Worm (Caenorhabditis elegans) whole organism, L1 larva: ENCODE measurements around the gene slc-17.3.

Experiments used
- C04F5.9 ChIP-seq: sonication (generic microtip); optimal IDR thresholded peaks from 2 replicates; lab custom pipeline; 2016; ENCODE audit warnings: missing genetic modification characterization, missing compliant biosample characterization
- C34B4.2 ChIP-seq: sonication (generic microtip); optimal IDR thresholded peaks from 2 replicates; lab custom pipeline; 2017; ENCODE audit warnings: mild to moderate bottlenecking, missing genetic modification characterization, missing compliant biosample characterization
- F16B12.6 ChIP-seq: fragments of 150-350 bp; optimal IDR thresholded peaks from 2 replicates; lab custom pipeline; 2014; ENCODE audit warnings: missing biosample characterization, missing genetic modification characterization
- Y116A8C.19 ChIP-seq: sonication (generic microtip); optimal IDR thresholded peaks from 2 replicates; lab custom pipeline; 2016; ENCODE audit warnings: missing compliant biosample characterization, missing genetic modification characterization, borderline replicate concordance
- alr-1 ChIP-seq: fragments of 200-800 bp; sonication (Bioruptor generic); optimal IDR thresholded peaks from 2 replicates; lab custom pipeline; 2018; ENCODE audit warnings: borderline replicate concordance, mild to moderate bottlenecking, missing genetic modification characterization, missing compliant biosample characterization
- aly-2 ChIP-seq: fragments of 150-350 bp; optimal IDR thresholded peaks from 2 replicates; lab custom pipeline; 2014; ENCODE audit warnings: missing biosample characterization, missing genetic modification characterization
- ceh-63 ChIP-seq: fragments of 200-800 bp; sonication (Bioruptor generic); optimal IDR thresholded peaks from 2 replicates; lab custom pipeline; 2018; ENCODE audit warnings: mild to moderate bottlenecking, missing genetic modification characterization, missing compliant biosample characterization
- ces-1 ChIP-seq: fragments of 150-350 bp; optimal IDR thresholded peaks from 2 replicates; lab custom pipeline; 2014; ENCODE audit warnings: missing biosample characterization, missing genetic modification reagents, missing genetic modification characterization
- dpl-1 ChIP-seq, 3 experiments: fragments of 150-350 bp in 2 of 3; sonication (generic microtip) in 1 of 3; optimal IDR thresholded peaks; 2 replicates each; lab custom pipeline; 2014 to 2017; ENCODE audit warnings: missing biosample characterization in 3 of 3, missing genetic modification characterization in 3 of 3, missing genetic modification reagents in 3 of 3
- dsc-1 ChIP-seq: sonication (generic microtip); optimal IDR thresholded peaks from 2 replicates; lab custom pipeline; 2016; ENCODE audit warnings: mild to moderate bottlenecking, missing genetic modification characterization, missing compliant biosample characterization
- efl-1 ChIP-seq, 4 experiments: fragments of 150-350 bp; optimal IDR thresholded peaks in 3 of 4; peaks in 1 of 4; 1 replicate in 1 of 4; 2 replicates in 3 of 4; lab custom pipeline; 2014; ENCODE audit warnings: missing biosample characterization in 2 of 4, missing genetic modification characterization in 2 of 4, missing genetic modification reagents in 2 of 4
- egl-27 ChIP-seq, 2 experiments: fragments of 150-350 bp in 1 of 2; sonication (generic microtip); optimal IDR thresholded peaks; 3 replicates each; lab custom pipeline; 2017 to 2018; ENCODE audit warnings: missing biosample characterization in 2 of 2, missing genetic modification characterization in 2 of 2, missing genetic modification reagents in 2 of 2
- elt-2 ChIP-seq: sonication (generic microtip); optimal IDR thresholded peaks from 2 replicates; lab custom pipeline; 2016; ENCODE audit warnings: missing genetic modification characterization, mild to moderate bottlenecking, inconsistent platforms, missing compliant biosample characterization, missing genetic modification reagents
- elt-3 ChIP-seq, 6 experiments: fragments of 150-350 bp in 1 of 6; sonication (generic microtip); optimal IDR thresholded peaks; 2 replicates each; lab custom pipeline; 2017 to 2018; ENCODE audit warnings: missing biosample characterization in 6 of 6, missing genetic modification characterization in 6 of 6, inconsistent platforms in 1 of 6
- ets-5 ChIP-seq: fragments of 200-800 bp; sonication (Bioruptor generic); IDR thresholded peaks from 2 replicates; pipeline ENCODE4 v1.3.6; 2022; ENCODE audit warnings: missing genetic modification characterization, missing compliant biosample characterization
- fkh-4 ChIP-seq: sonication (generic microtip); optimal IDR thresholded peaks from 2 replicates; lab custom pipeline; 2016; ENCODE audit warnings: missing compliant biosample characterization, missing genetic modification characterization, borderline replicate concordance
- fkh-8 ChIP-seq: sonication (generic microtip); optimal IDR thresholded peaks from 2 replicates; lab custom pipeline; 2016; ENCODE audit warnings: mild to moderate bottlenecking, missing genetic modification characterization, missing compliant biosample characterization
- grh-1 ChIP-seq: fragments of 200-800 bp; sonication (Bioruptor generic); IDR thresholded peaks from 2 replicates; pipeline ENCODE4 v1.3.6; 2022; ENCODE audit warnings: missing genetic modification reagents, missing genetic modification characterization, missing compliant biosample characterization
- hpl-2 ChIP-seq: fragments of 150-350 bp; optimal IDR thresholded peaks from 2 replicates; lab custom pipeline; 2014; ENCODE audit warnings: missing biosample characterization, missing genetic modification reagents, missing genetic modification characterization
- irx-1 ChIP-seq: sonication (generic microtip); optimal IDR thresholded peaks from 2 replicates; lab custom pipeline; 2016; ENCODE audit warnings: missing genetic modification characterization, missing compliant biosample characterization
- jun-1 ChIP-seq: fragments of 150-350 bp; optimal IDR thresholded peaks from 2 replicates; lab custom pipeline; 2014; ENCODE audit warnings: missing biosample characterization, missing genetic modification reagents, missing genetic modification characterization
- lin-14 ChIP-seq: fragments of 200-800 bp; sonication (Bioruptor generic); optimal IDR thresholded peaks from 2 replicates; lab custom pipeline; 2018; ENCODE audit warnings: mild to moderate bottlenecking, missing genetic modification characterization, moderate library complexity, missing compliant biosample characterization
- lir-3 ChIP-seq: sonication (generic microtip); optimal IDR thresholded peaks from 2 replicates; lab custom pipeline; 2016; ENCODE audit warnings: mild to moderate bottlenecking, missing genetic modification characterization, moderate library complexity, missing compliant biosample characterization; ENCODE audit not compliant: poor library complexity
- lsy-2 ChIP-seq, 2 experiments: fragments of 150-350 bp; optimal IDR thresholded peaks; 2 replicates each; lab custom pipeline; 2014; ENCODE audit warnings: missing biosample characterization in 2 of 2, missing genetic modification characterization in 2 of 2
- nhr-19 ChIP-seq: fragments of 200-800 bp; sonication (Bioruptor generic); conservative IDR thresholded peaks from 2 replicates; pipeline ENCODE4 v1.3.6; 2022; ENCODE audit warnings: missing genetic modification characterization, missing compliant biosample characterization
- nhr-20 ChIP-seq: sonication (generic microtip); optimal IDR thresholded peaks from 2 replicates; lab custom pipeline; 2016; ENCODE audit warnings: mild to moderate bottlenecking, missing genetic modification characterization, missing compliant biosample characterization
- nhr-237 ChIP-seq: fragments of 150-350 bp; optimal IDR thresholded peaks from 2 replicates; lab custom pipeline; 2014; ENCODE audit warnings: missing biosample characterization, missing genetic modification characterization
- nhr-71 ChIP-seq: sonication (generic microtip); optimal IDR thresholded peaks from 2 replicates; lab custom pipeline; 2016; ENCODE audit warnings: mild to moderate bottlenecking, missing genetic modification characterization, moderate library complexity, missing compliant biosample characterization
- nhr-84 ChIP-seq: sonication (generic microtip); optimal IDR thresholded peaks from 2 replicates; lab custom pipeline; 2017; ENCODE audit warnings: missing biosample characterization, missing genetic modification characterization
- nhr-85 ChIP-seq: sonication (generic microtip); peaks from one replicate; lab custom pipeline; 2016; ENCODE audit warnings: missing genetic modification characterization, inconsistent platforms, missing compliant biosample characterization
- nhr-90 ChIP-seq: sonication (generic microtip); optimal IDR thresholded peaks from 2 replicates; lab custom pipeline; 2016; ENCODE audit warnings: mild to moderate bottlenecking, missing genetic modification characterization, missing compliant biosample characterization; ENCODE audit not compliant: poor library complexity
- pag-3 ChIP-seq: sonication (generic microtip); optimal IDR thresholded peaks from 2 replicates; lab custom pipeline; 2017; ENCODE audit warnings: missing genetic modification characterization, mild to moderate bottlenecking, missing compliant biosample characterization, antibody characterized with exemption, borderline replicate concordance; ENCODE audit not compliant: insufficient read depth
- rnt-1 ChIP-seq: sonication (generic microtip); optimal IDR thresholded peaks from 2 replicates; lab custom pipeline; 2016; ENCODE audit warnings: mild to moderate bottlenecking, missing genetic modification characterization, moderate library complexity, missing compliant biosample characterization
- snpc-4 ChIP-seq: fragments of 150-350 bp; optimal IDR thresholded peaks from 2 replicates; lab custom pipeline; 2014; ENCODE audit warnings: missing biosample characterization, missing genetic modification characterization
- snu-23 ChIP-seq: sonication (generic microtip); optimal IDR thresholded peaks from 2 replicates; lab custom pipeline; 2016; ENCODE audit warnings: missing genetic modification characterization, missing compliant biosample characterization
- sptf-1 ChIP-seq: fragments of 150-350 bp; optimal IDR thresholded peaks from 2 replicates; lab custom pipeline; 2014; ENCODE audit warnings: missing biosample characterization, missing genetic modification characterization
- sup-37 ChIP-seq: fragments of 200-800 bp; sonication (Bioruptor generic); optimal IDR thresholded peaks from 2 replicates; lab custom pipeline; 2018; ENCODE audit warnings: mild to moderate bottlenecking, missing genetic modification characterization, missing compliant biosample characterization
- unc-130 ChIP-seq: fragments of 150-350 bp; optimal IDR thresholded peaks from 2 replicates; lab custom pipeline; 2017; ENCODE audit warnings: missing biosample characterization, missing genetic modification characterization, inconsistent platforms
- unc-86 ChIP-seq: sonication (generic microtip); optimal IDR thresholded peaks from 2 replicates; lab custom pipeline; 2016; ENCODE audit warnings: missing genetic modification characterization, missing compliant biosample characterization
- unc-98 ChIP-seq: fragments of 200-800 bp; sonication (Bioruptor generic); IDR thresholded peaks from 2 replicates; pipeline ENCODE4 v1.3.6; 2022; ENCODE audit warnings: missing genetic modification characterization, missing compliant biosample characterization
- xbp-1 ChIP-seq: sonication (generic microtip); optimal IDR thresholded peaks from 2 replicates; lab custom pipeline; 2016; ENCODE audit warnings: missing genetic modification characterization, missing compliant biosample characterization
- ztf-11 ChIP-seq, 2 experiments: sonication (generic microtip); optimal IDR thresholded peaks; 2 replicates each; lab custom pipeline; 2016 to 2017; ENCODE audit warnings: missing genetic modification characterization in 2 of 2, missing biosample characterization in 1 of 2, missing compliant biosample characterization in 1 of 2
- ztf-4 ChIP-seq: fragments of 150-350 bp; optimal IDR thresholded peaks from 2 replicates; lab custom pipeline; 2014; ENCODE audit warnings: missing biosample characterization, missing genetic modification characterization

Gene slc-17.3

ce11 chrIII:7854494-7855184 is 10.4 kb downstream of the slc-17.3 start, which contains the start of gene rpl-35 (continued):
- TF ChIP-seq dpl-1 (GFP tag; optimal IDR thresholded peaks at IDR 0.05; lab: Kevin White, UChicago) (peak; percentile 100), Y116A8C.19 (tag; lab: Kevin White, UChicago) (peak; percentile 61), grh-1 (GFP tag; lab: Robert Waterston, UW) (peak; percentile 100), rnt-1 (tag; lab: Kevin White, UChicago) (peak; percentile 100), sptf-1 (tag; lab: Kevin White, UChicago) (no peak), fkh-4 (peak; percentile 98), dsc-1 (tag; lab: Kevin White, UChicago) (peak; percentile 100), ces-1 (GFP tag; lab: Kevin White, UChicago) (peak; percentile 91), nhr-90 (tag; lab: Kevin White, UChicago) (peak; percentile 100), F16B12.6 (tag; lab: Kevin White, UChicago) (peak; percentile 89), nhr-85 (tag; lab: Kevin White, UChicago) (peak; percentile 100), snu-23 (GFP tag; lab: Kevin White, UChicago) (peak; percentile 100), ztf-11 (tag; optimal IDR thresholded peaks at IDR 0.05; lab: Kevin White, UChicago) (peak in 1 of 2 experiments; percentile 99), ets-5 (GFP tag; lab: Robert Waterston, UW) (peak; percentile 88; the same call in 1 of the 2 replicates), nhr-20 (tag; lab: Kevin White, UChicago) (peak; percentile 100), lsy-2 (tag; optimal IDR thresholded peaks at IDR 0.05; lab: Kevin White, UChicago) (peak; percentile 98 to 99), elt-2 (tag; lab: Kevin White, UChicago) (peak; percentile 98), unc-130 (tag; lab: Kevin White, UChicago) (peak; percentile 100), alr-1 (tag; lab: Kevin White, UChicago) (no peak), elt-3 (tag; optimal IDR thresholded peaks at IDR 0.05; lab: Kevin White, UChicago) (peak; percentile 98 to 100 (median 98)), snpc-4 (peak; percentile 93), nhr-237 (tag; lab: Kevin White, UChicago) (peak; percentile 99), ztf-4 (tag; lab: Kevin White, UChicago) (peak; percentile 100), sup-37 (peak; percentile 99), egl-27 (tag; optimal IDR thresholded peaks at IDR 0.05; lab: Kevin White, UChicago) (peak; percentile 85 to 95), fkh-8 (tag; lab: Kevin White, UChicago) (peak; percentile 100), unc-86 (tag; lab: Kevin White, UChicago) (peak; percentile 100), C34B4.2 (tag; lab: Kevin White, UChicago) (peak; percentile 98), lir-3 (peak; percentile 98), hpl-2 (GFP tag; lab: Kevin White, UChicago) (peak; percentile 98), ceh-63 (GFP tag; lab: Kevin White, UChicago) (peak; percentile 98), C04F5.9 (tag; lab: Kevin White, UChicago) (peak; percentile 98)

- peak in 1 of 2 experiments; percentile 24 for TF ChIP-seq efl-1 (optimal IDR thresholded peaks at IDR 0.05; lab: Kevin White, UChicago)
- peak in 1 of 2 experiments; percentile 75 for TF ChIP-seq efl-1 (GFP tag; optimal IDR thresholded peaks at IDR 0.05 in 1 of 2; lab: Kevin White, UChicago)
- no peak for TF ChIP-seq pag-3 (tag; lab: Kevin White, UChicago)
- TF ChIP-seq lsy-2 (tag; optimal IDR thresholded peaks at IDR 0.05; lab: Kevin White, UChicago) = peak; percentile 2 to 38
- TF ChIP-seq xbp-1 (tag; lab: Kevin White, UChicago) = no peak
- peak; percentile 41 for TF ChIP-seq rnt-1 (tag; lab: Kevin White, UChicago)
- peak; percentile 23 for TF ChIP-seq nhr-71 (tag; lab: Kevin White, UChicago)
- TF ChIP-seq dsc-1 (tag; lab: Kevin White, UChicago) = no peak
- TF ChIP-seq unc-98 (GFP tag; lab: Robert Waterston, UW) = no peak
- no peak for TF ChIP-seq hpl-2 (GFP tag; lab: Kevin White, UChicago)
- TF ChIP-seq nhr-19 (GFP tag; lab: Robert Waterston, UW) = no peak
- no peak for TF ChIP-seq irx-1 (tag; lab: Kevin White, UChicago)
- no peak for TF ChIP-seq aly-2
- TF ChIP-seq nhr-84 (tag; lab: Kevin White, UChicago) = no peak
- no peak for TF ChIP-seq Y116A8C.19 (tag; lab: Kevin White, UChicago)
- TF ChIP-seq jun-1 (tag; lab: Kevin White, UChicago) = no peak
- TF ChIP-seq lin-14 (GFP tag; lab: Kevin White, UChicago) = peak; percentile 74
- TF ChIP-seq, all 84 proteins: peak for 5
Measured at ce11 chrIII:7848173-7848572, 16.9 kb downstream of the slc-17.3 start.
